Worm (Caenorhabditis elegans): ENCODE results near the gene C01G12.7.

Gene C01G12.7

ce11 chrII:14561549-14562115 lies 30.1 kb downstream of the C01G12.7 start, which contains the start of gene mog-4 (continued):
- peak; percentile 84 for TF ChIP-seq atf-7 (tag; optimal IDR thresholded peaks at IDR 0.05)
- peak; percentile 99 for TF ChIP-seq Y56A3A.18 (GFP tag; IDR thresholded peaks at IDR 0.05)
- TF ChIP-seq ztf-18 (tag; optimal IDR thresholded peaks at IDR 0.05) = peak; percentile 82
- TF ChIP-seq madf-10 (tag; optimal IDR thresholded peaks at IDR 0.05) = peak; percentile 93
- TF ChIP-seq B0261.1 (tag; optimal IDR thresholded peaks at IDR 0.05) = peak; percentile 35
- peak; percentile 95 for TF ChIP-seq F39B2.1 (GFP tag; IDR thresholded peaks at IDR 0.05)
- TF ChIP-seq lin-54 (GFP tag; optimal IDR thresholded peaks at IDR 0.05) = peak; percentile 97
- TF ChIP-seq ekl-4 (GFP tag; IDR thresholded peaks at IDR 0.05) = peak; percentile 99
- TF ChIP-seq dpl-1 (GFP tag; optimal IDR thresholded peaks at IDR 0.05) = peak; percentile 46
- peak; percentile 100 for TF ChIP-seq bed-2 (GFP tag; IDR thresholded peaks at IDR 0.05)
- TF ChIP-seq ccch-3 (GFP tag; optimal IDR thresholded peaks at IDR 0.05) = peak; percentile 97
- TF ChIP-seq egl-44 (GFP tag; IDR thresholded peaks at IDR 0.05) = peak; percentile 97
- peak; percentile 92 for TF ChIP-seq B0336.3 (GFP tag; IDR thresholded peaks at IDR 0.05)
- peak; percentile 84 for TF ChIP-seq repo-1 (tag; optimal IDR thresholded peaks at IDR 0.05)
- peak; percentile 18 for TF ChIP-seq snpc-3.4 (tag; optimal IDR thresholded peaks at IDR 0.05)
- peak; percentile 25 for TF ChIP-seq F23B12.7 (tag; optimal IDR thresholded peaks at IDR 0.05; ENCODE audit: insufficient read depth)
- peak; percentile 80 for TF ChIP-seq ztf-22 (GFP tag; optimal IDR thresholded peaks at IDR 0.05)
- peak; percentile 65 for TF ChIP-seq efl-1 (GFP tag; optimal IDR thresholded peaks at IDR 0.05)
- TF ChIP-seq lin-40 (tag; optimal IDR thresholded peaks at IDR 0.05) = peak; percentile 98
- peak; percentile 98 for TF ChIP-seq bed-1 (GFP tag; IDR thresholded peaks at IDR 0.05)
- TF ChIP-seq F33H1.4 (GFP tag; IDR thresholded peaks at IDR 0.05) = peak; percentile 97
- TF ChIP-seq mel-28 (tag; optimal IDR thresholded peaks at IDR 0.05; ENCODE audit: borderline replicate concordance) = peak; percentile 76
- TF ChIP-seq ets-4 (GFP tag; optimal IDR thresholded peaks at IDR 0.05) = peak; percentile 10

- TF ChIP-seq xnd-1 (tag; optimal IDR thresholded peaks at IDR 0.05) (no peak), bed-2 (GFP tag; IDR thresholded peaks at IDR 0.05) (no peak), hlh-12 (tag; optimal IDR thresholded peaks at IDR 0.05) (no peak), F57C9.4 (tag; optimal IDR thresholded peaks at IDR 0.05) (no peak), mel-28 (tag; optimal IDR thresholded peaks at IDR 0.05; ENCODE audit: borderline replicate concordance) (no peak), snpc-1.1 (tag; optimal IDR thresholded peaks at IDR 0.05; ENCODE audit: insufficient read depth) (no peak)
These were observed 36.7 kb downstream of the C01G12.7 start for ce11 chrII:14555019-14555418.

- TF ChIP-seq T26A5.8 (tag; optimal IDR thresholded peaks at IDR 0.05) (no peak), efl-1 (GFP tag; optimal IDR thresholded peaks at IDR 0.05) (no peak), F55B11.4 (tag; optimal IDR thresholded peaks at IDR 0.05; ENCODE audit: borderline replicate concordance, insufficient read depth) (no peak), pbrm-1 (GFP tag; IDR thresholded peaks at IDR 0.05) (no peak), attf-6 (GFP tag; IDR thresholded peaks at IDR 0.05) (no peak), madf-10 (tag; optimal IDR thresholded peaks at IDR 0.05) (no peak), tlf-1 (GFP tag; optimal IDR thresholded peaks at IDR 0.05) (no peak), cebp-2 (GFP tag; IDR thresholded peaks at IDR 0.05) (no peak), egl-18 (GFP tag; IDR thresholded peaks at IDR 0.05) (no peak), F37B4.10 (GFP tag; IDR thresholded peaks at IDR 0.05) (no peak), hmg-20 (GFP tag; IDR thresholded peaks at IDR 0.05) (no peak), Y56A3A.18 (GFP tag; IDR thresholded peaks at IDR 0.05) (no peak), rpc-1 (optimal IDR thresholded peaks at IDR 0.05) (no peak), rpc-1 (tag; optimal IDR thresholded peaks at IDR 0.05) (no peak)
These were observed 41.1 kb downstream of the C01G12.7 start, which contains the start of gene nlp-41 for ce11 chrII:14550613-14551012. TSS of gene nlp-41 (plus strand) at chrII:14550913.

All from whole organism, young adult.